Fruit fly (Drosophila melanogaster) whole organism, embryonic: Measurements from ENCODE around the gene CG14893.
A peak's percentile ranks its signal among the peaks of the same experiment; 100 is the strongest.

Source experiments
- Atf6 ChIP-seq: fragments of 200-800 bp; sonication (Bioruptor generic); IDR thresholded peaks from 2 replicates; pipeline ENCODE4 v1.3.6; 2022; ENCODE audit warnings: missing biosample characterization, missing genetic modification characterization
- Bgb ChIP-seq: fragments of 200-800 bp; sonication (Bioruptor generic); IDR thresholded peaks from 2 replicates; pipeline ENCODE4 v1.3.6; 2022; ENCODE audit warnings: missing biosample characterization, missing genetic modification characterization; ENCODE audit not compliant: partially characterized antibody
- CG1024 ChIP-seq: fragments of 200-800 bp; sonication (Bioruptor generic); IDR thresholded peaks from 2 replicates; pipeline ENCODE4 v1.3.6; 2022; ENCODE audit warnings: missing biosample characterization, missing genetic modification characterization
- CG10274 ChIP-seq: fragments of 200-800 bp; sonication (Bioruptor generic); optimal IDR thresholded peaks from 3 replicates; lab custom pipeline; 2017; ENCODE audit warnings: missing biosample characterization, mild to moderate bottlenecking, missing genetic modification characterization
- CG10366 ChIP-seq: fragments of 200-800 bp; sonication (Bioruptor generic); IDR thresholded peaks from 2 replicates; pipeline ENCODE4 v1.3.6; 2022; ENCODE audit warnings: missing biosample characterization, missing genetic modification characterization
- CG10654 ChIP-seq: fragments of 200-800 bp; sonication (Bioruptor generic); optimal IDR thresholded peaks from 2 replicates; lab custom pipeline; 2016; ENCODE audit warnings: missing biosample characterization, missing genetic modification characterization
- CG11456 ChIP-seq: fragments of 200-800 bp; sonication (Bioruptor generic); IDR thresholded peaks from 3 replicates; pipeline ENCODE4 v1.3.6; 2022; ENCODE audit warnings: missing biosample characterization, missing genetic modification characterization
- CG11504 ChIP-seq: fragments of 200-800 bp; sonication (Bioruptor generic); optimal IDR thresholded peaks from 3 replicates; lab custom pipeline; 2019; ENCODE audit warnings: missing biosample characterization, mild to moderate bottlenecking, missing genetic modification characterization, moderate library complexity
- CG11560 ChIP-seq: fragments of 200-800 bp; sonication (Bioruptor generic); IDR thresholded peaks from 3 replicates; pipeline ENCODE4 v1.3.6; 2022; ENCODE audit warnings: missing biosample characterization, missing genetic modification characterization
- CG12659 ChIP-seq: fragments of 200-800 bp; sonication (Bioruptor generic); optimal IDR thresholded peaks from 3 replicates; lab custom pipeline; 2017; ENCODE audit warnings: mild to moderate bottlenecking, missing biosample characterization, missing genetic modification reagents, missing genetic modification characterization
- CG13287 ChIP-seq: fragments of 200-800 bp; sonication (Bioruptor generic); IDR thresholded peaks from 2 replicates; pipeline ENCODE4 v1.3.6; 2022; ENCODE audit warnings: missing biosample characterization, missing genetic modification characterization; ENCODE audit not compliant: partially characterized antibody
- CG13624 ChIP-seq: fragments of 200-800 bp; sonication (Bioruptor generic); optimal IDR thresholded peaks from 2 replicates; lab custom pipeline; 2016; ENCODE audit warnings: missing biosample characterization, missing genetic modification characterization
- CG13775 ChIP-seq: fragments of 200-800 bp; sonication (Bioruptor generic); optimal IDR thresholded peaks from 3 replicates; lab custom pipeline; 2017; ENCODE audit warnings: missing biosample characterization, mild to moderate bottlenecking, missing genetic modification characterization
- CG14965 ChIP-seq: fragments of 200-800 bp; sonication (Bioruptor generic); optimal IDR thresholded peaks from 2 replicates; lab custom pipeline; 2016; ENCODE audit warnings: missing biosample characterization, missing genetic modification characterization, borderline replicate concordance
- CG15269 ChIP-seq: fragments of 200-800 bp; sonication (Bioruptor generic); optimal IDR thresholded peaks from 2 replicates; lab custom pipeline; 2018; ENCODE audit warnings: missing biosample characterization, mild to moderate bottlenecking, missing genetic modification characterization, moderate library complexity
- CG15514 ChIP-seq: fragments of 200-800 bp; sonication (Bioruptor generic); optimal IDR thresholded peaks from 3 replicates; lab custom pipeline; 2017; ENCODE audit warnings: missing biosample characterization, missing genetic modification characterization, mild to moderate bottlenecking, moderate library complexity, missing genetic modification reagents
- CG17385 ChIP-seq: fragments of 200-800 bp; sonication (Bioruptor generic); optimal IDR thresholded peaks from 3 replicates; lab custom pipeline; 2018; ENCODE audit warnings: missing biosample characterization, mild to moderate bottlenecking, missing genetic modification characterization
- CG17912 ChIP-seq: fragments of 200-800 bp; sonication (Bioruptor generic); optimal IDR thresholded peaks from 2 replicates; lab custom pipeline; 2018; ENCODE audit warnings: missing biosample characterization, mild to moderate bottlenecking, missing genetic modification characterization
- CG18262 ChIP-seq: fragments of 200-800 bp; optimal IDR thresholded peaks from 3 replicates; lab custom pipeline; 2019; ENCODE audit warnings: missing biosample characterization, mild to moderate bottlenecking, missing genetic modification characterization, moderate library complexity
- CG2199 ChIP-seq: fragments of 200-800 bp; sonication (Bioruptor generic); IDR thresholded peaks from 3 replicates; pipeline ENCODE4 v1.3.6; 2022; ENCODE audit warnings: missing biosample characterization, missing genetic modification characterization
- CG9932 ChIP-seq: fragments of 200-800 bp; sonication (Bioruptor generic); IDR thresholded peaks from 2 replicates; pipeline ENCODE4 v1.3.6; 2022; ENCODE audit warnings: missing biosample characterization, missing genetic modification characterization
- D19A ChIP-seq: fragments of 200-800 bp; optimal IDR thresholded peaks from 3 replicates; lab custom pipeline; 2019; ENCODE audit warnings: missing biosample characterization, mild to moderate bottlenecking, missing genetic modification characterization, moderate library complexity
- Dll ChIP-seq: fragments of 200-800 bp; sonication (Bioruptor generic); IDR thresholded peaks from 4 replicates; pipeline ENCODE4 v1.3.6; 2022; ENCODE audit warnings: missing biosample characterization, missing genetic modification characterization; ENCODE audit not compliant: partially characterized antibody
- Dp ChIP-seq: fragments of 200-800 bp; sonication (Bioruptor generic); optimal IDR thresholded peaks from 2 replicates; lab custom pipeline; 2018; ENCODE audit warnings: missing biosample characterization, mild to moderate bottlenecking, missing genetic modification characterization, moderate library complexity
- HLH4C ChIP-seq: fragments of 200-800 bp; sonication (Bioruptor generic); IDR thresholded peaks from 3 replicates; pipeline ENCODE4 v1.3.6; 2022; ENCODE audit warnings: missing biosample characterization, missing genetic modification characterization; ENCODE audit not compliant: partially characterized antibody
- Poxn ChIP-seq: fragments of 200-800 bp; sonication (Bioruptor generic); IDR thresholded peaks from 2 replicates; pipeline ENCODE4 v1.3.6; 2022; ENCODE audit warnings: missing biosample characterization, missing genetic modification characterization
- Sry-δ ChIP-seq: fragments of 200-800 bp; sonication (Bioruptor generic); optimal IDR thresholded peaks from 2 replicates; lab custom pipeline; 2016; ENCODE audit warnings: missing biosample characterization, missing genetic modification characterization
- Xbp1 ChIP-seq: fragments of 200-800 bp; sonication (Bioruptor generic); optimal IDR thresholded peaks from 3 replicates; lab custom pipeline; 2016; ENCODE audit warnings: missing biosample characterization, mild to moderate bottlenecking, missing genetic modification characterization
- ac ChIP-seq: fragments of 200-800 bp; sonication (Bioruptor generic); optimal IDR thresholded peaks from 3 replicates; lab custom pipeline; 2017; ENCODE audit warnings: missing biosample characterization, mild to moderate bottlenecking, missing genetic modification characterization
- al ChIP-seq: fragments of 200-800 bp; sonication (Bioruptor generic); IDR thresholded peaks from 2 replicates; pipeline ENCODE4 v1.3.6; 2022; ENCODE audit warnings: missing biosample characterization, missing genetic modification characterization
- ase ChIP-seq: fragments of 200-800 bp; sonication (Bioruptor generic); IDR thresholded peaks from 3 replicates; pipeline ENCODE4 v1.3.6; 2022; ENCODE audit warnings: missing biosample characterization, missing genetic modification characterization
- bowl ChIP-seq: fragments of 200-800 bp; sonication (Bioruptor generic); IDR thresholded peaks from 2 replicates; pipeline ENCODE4 v1.3.6; 2022; ENCODE audit warnings: missing biosample characterization, missing genetic modification characterization
- cad ChIP-seq: fragments of >200 bp; optimal IDR thresholded peaks from 2 replicates; lab custom pipeline; 2017; ENCODE audit warnings: missing biosample characterization, missing genetic modification characterization
- dimm ChIP-seq: fragments of 200-800 bp; sonication (Bioruptor generic); IDR thresholded peaks from 2 replicates; pipeline ENCODE4 v1.3.6; 2022; ENCODE audit warnings: missing biosample characterization, missing genetic modification characterization
- disco-r ChIP-seq: fragments of 200-800 bp; sonication (Bioruptor generic); optimal IDR thresholded peaks from 2 replicates; lab custom pipeline; 2016; ENCODE audit warnings: missing biosample characterization, missing genetic modification characterization
- dm ChIP-seq: fragments of 200-800 bp; sonication (Bioruptor generic); optimal IDR thresholded peaks from 3 replicates; lab custom pipeline; 2016; ENCODE audit warnings: missing biosample characterization, missing genetic modification characterization
- gcm ChIP-seq: fragments of 200-800 bp; sonication (Bioruptor generic); optimal IDR thresholded peaks from 2 replicates; lab custom pipeline; 2019; ENCODE audit warnings: missing biosample characterization, mild to moderate bottlenecking, missing genetic modification characterization, moderate library complexity
- hbn ChIP-seq: fragments of 200-800 bp; sonication (Bioruptor generic); IDR thresholded peaks from 2 replicates; pipeline ENCODE4 v1.3.6; 2022; ENCODE audit warnings: missing biosample characterization, missing genetic modification characterization; ENCODE audit not compliant: partially characterized antibody
- ken ChIP-seq: fragments of 200-800 bp; sonication (Bioruptor generic); IDR thresholded peaks from 3 replicates; pipeline ENCODE4 v1.3.6; 2022; ENCODE audit warnings: missing biosample characterization, missing genetic modification characterization
- klu ChIP-seq: fragments of 200-800 bp; sonication (Bioruptor generic); IDR thresholded peaks from 2 replicates; pipeline ENCODE4 v1.3.6; 2022; ENCODE audit warnings: missing biosample characterization, missing genetic modification characterization
- knrl ChIP-seq: fragments of 200-800 bp; sonication (Bioruptor generic); IDR thresholded peaks from 3 replicates; pipeline ENCODE4 v1.3.6; 2022; ENCODE audit warnings: missing biosample characterization, missing genetic modification characterization; ENCODE audit not compliant: partially characterized antibody
- luna ChIP-seq: fragments of 200-800 bp; sonication (Bioruptor generic); optimal IDR thresholded peaks from 2 replicates; lab custom pipeline; 2016; ENCODE audit warnings: missing biosample characterization, missing genetic modification characterization
- pb ChIP-seq: fragments of 200-800 bp; sonication (Bioruptor generic); optimal IDR thresholded peaks from 3 replicates; lab custom pipeline; 2016; ENCODE audit warnings: missing biosample characterization, missing genetic modification characterization
- ranshi ChIP-seq: fragments of 200-800 bp; sonication (Bioruptor generic); IDR thresholded peaks from 2 replicates; pipeline ENCODE4 v1.3.6; 2022; ENCODE audit warnings: missing biosample characterization, missing genetic modification characterization
- sima ChIP-seq: fragments of 200-800 bp; sonication (Bioruptor generic); optimal IDR thresholded peaks from 2 replicates; lab custom pipeline; 2016; ENCODE audit warnings: missing biosample characterization, missing genetic modification characterization
- slbo ChIP-seq: fragments of 200-800 bp; sonication (Bioruptor generic); IDR thresholded peaks from 2 replicates; pipeline ENCODE4 v1.3.6; 2022; ENCODE audit warnings: missing biosample characterization, missing genetic modification characterization
- so ChIP-seq: fragments of 200-800 bp; sonication (Bioruptor generic); IDR thresholded peaks from 3 replicates; pipeline ENCODE4 v1.3.6; 2022; ENCODE audit warnings: missing biosample characterization, missing genetic modification characterization
- tin ChIP-seq: fragments of 200-800 bp; sonication (Bioruptor generic); optimal IDR thresholded peaks from 3 replicates; lab custom pipeline; 2016; ENCODE audit warnings: missing biosample characterization, missing genetic modification characterization

Gene CG14893

DNA sequence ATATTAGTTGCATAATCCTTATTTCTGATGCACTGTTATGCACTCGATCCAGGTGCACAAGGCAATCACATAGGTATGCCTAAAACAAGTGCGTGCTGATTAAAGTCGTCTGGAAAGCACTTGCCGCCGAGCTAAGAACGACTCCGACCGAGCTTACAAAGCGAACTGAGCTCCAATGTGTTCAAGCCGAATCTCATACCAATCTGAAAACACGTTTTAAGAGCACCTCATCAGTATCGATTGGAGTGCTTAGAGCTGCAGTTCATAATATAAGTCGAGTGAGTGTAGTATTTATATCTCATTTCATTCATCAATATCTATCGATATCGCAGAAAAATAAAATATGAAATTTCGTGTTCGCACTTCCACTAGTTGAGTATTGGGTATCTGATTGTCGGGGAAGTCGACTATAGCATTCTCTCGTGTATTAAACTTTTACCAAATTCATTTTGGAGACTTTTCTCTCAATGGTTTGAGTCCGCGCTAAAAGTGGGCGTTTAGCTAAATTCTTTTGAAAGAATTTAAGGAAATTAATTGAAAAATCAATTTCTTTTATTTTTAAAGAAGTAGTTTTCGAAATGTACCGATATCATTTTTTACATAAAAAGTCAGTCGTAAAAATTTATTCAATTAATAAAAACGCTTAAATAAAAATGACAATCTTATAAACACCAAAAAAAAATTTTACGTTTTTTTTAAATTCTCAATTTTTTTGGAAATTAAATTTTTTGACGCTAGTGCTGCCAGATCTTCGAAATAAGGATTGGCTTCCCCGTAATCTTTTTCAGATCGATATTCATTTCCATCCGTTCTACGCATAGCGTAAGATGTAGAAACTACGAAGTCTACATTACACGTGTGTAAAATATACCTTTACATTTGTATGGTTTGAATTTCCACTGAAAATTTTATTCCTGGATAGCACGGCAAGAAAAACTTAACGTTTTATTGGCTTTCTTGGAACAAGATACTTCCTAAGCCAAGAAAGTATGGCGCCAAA, 35.2 kb downstream of the CG14893 start, which contains the start of gene modSP (continued):
- 0 out of 3 replicates have a peak, but pooled peaks have one; percentile 39 for TF ChIP-seq ase (GFP tag; lab: Robert Waterston, UW)
- no peak for TF ChIP-seq ken (GFP tag; lab: Robert Waterston, UW)
- TF ChIP-seq hbn = peak; percentile 49
- peak; percentile 39 for TF ChIP-seq D19A (tag; lab: Kevin White, UChicago)
- peak; percentile 47 for TF ChIP-seq Xbp1 (GFP tag; lab: Kevin White, UChicago)
- TF ChIP-seq Sry-δ (GFP tag; lab: Kevin White, UChicago) = peak; percentile 49
- TF ChIP-seq ac (GFP tag; lab: Kevin White, UChicago) = no peak
- TF ChIP-seq CG17385 (GFP tag; lab: Kevin White, UChicago) = no peak
- no peak for TF ChIP-seq CG13775 (GFP tag; lab: Kevin White, UChicago)
- no peak for TF ChIP-seq luna (GFP tag; lab: Kevin White, UChicago)
- TF ChIP-seq Dll (GFP tag; lab: Robert Waterston, UW) = peak; percentile 80
- no peak for TF ChIP-seq CG10366 (GFP tag; lab: Robert Waterston, UW)
- TF ChIP-seq gcm (GFP tag; lab: Kevin White, UChicago) = no peak
- TF ChIP-seq Bgb = peak; percentile 78
- TF ChIP-seq tin (GFP tag; lab: Kevin White, UChicago) = peak; percentile 18
- no peak for TF ChIP-seq cad (GFP tag; lab: Kevin White, UChicago)
- TF ChIP-seq pb (GFP tag; lab: Kevin White, UChicago) = peak; percentile 22
- peak; percentile 82 for TF ChIP-seq CG10274 (GFP tag; lab: Kevin White, UChicago)
- peak; percentile 50 for TF ChIP-seq CG15514 (GFP tag; lab: Kevin White, UChicago)
- peak; percentile 8 for TF ChIP-seq CG18262 (tag; lab: Kevin White, UChicago)
- TF ChIP-seq dm (GFP tag; lab: Kevin White, UChicago) = no peak
- peak; percentile 69; the same call in 2 of the 3 replicates for TF ChIP-seq CG11456 (GFP tag; lab: Robert Waterston, UW)
- no peak for TF ChIP-seq CG15269 (tag; lab: Kevin White, UChicago)
- peak; percentile 9 for TF ChIP-seq Dp (GFP tag; lab: Kevin White, UChicago)
- TF ChIP-seq knrl (GFP tag; lab: Robert Waterston, UW) = peak; percentile 37
- no peak for TF ChIP-seq sima
- peak; percentile 15 for TF ChIP-seq Atf6
- no peak for TF ChIP-seq CG10654
- peak; percentile 73 for TF ChIP-seq slbo
- TF ChIP-seq CG17912 (GFP tag; lab: Kevin White, UChicago) = no peak
- peak; percentile 35 for TF ChIP-seq CG11504 (tag; lab: Kevin White, UChicago)
- TF ChIP-seq CG13624 (GFP tag; lab: Kevin White, UChicago) = peak; percentile 36
- 0 out of 2 replicates have a peak, but pooled peaks have one; percentile 16 for TF ChIP-seq al
- TF ChIP-seq klu = no peak
- TF ChIP-seq CG13287 = peak; percentile 76; the same call in 1 of the 2 replicates
- peak; percentile 88 for TF ChIP-seq CG2199 (GFP tag; lab: Robert Waterston, UW)
- TF ChIP-seq bowl (GFP tag; lab: Robert Waterston, UW) = no peak
- no peak for TF ChIP-seq CG14965 (GFP tag; lab: Kevin White, UChicago)
- peak; percentile 81; the same call in 2 of the 3 replicates for TF ChIP-seq CG11560 (tag; lab: Robert Waterston, UW)
- TF ChIP-seq ranshi (GFP tag; lab: Robert Waterston, UW) = peak; percentile 61
- TF ChIP-seq CG9932 (GFP tag; lab: Robert Waterston, UW) = peak; percentile 57
- TF ChIP-seq dimm (GFP tag; lab: Robert Waterston, UW) = no peak
- no peak for TF ChIP-seq disco-r
- TF ChIP-seq HLH4C (GFP tag; lab: Robert Waterston, UW) = peak; percentile 92
- TF ChIP-seq so = 0 out of 3 replicates have a peak, but pooled peaks have one; percentile 7
- peak; percentile 48 for TF ChIP-seq CG12659 (GFP tag; lab: Kevin White, UChicago)
- TF ChIP-seq Poxn (GFP tag; lab: Robert Waterston, UW) = no peak
- no peak for TF ChIP-seq CG1024
